Fruit fly (Drosophila melanogaster): Measurements from ENCODE around the gene mtd.
A peak's percentile ranks its signal among the peaks of the same experiment; 100 is the strongest.

mtd gene

dm6 chr3R:5232197-5232607, 118.0 kb downstream of the mtd start, which contains the start of the genes Kat60 and Mms19 (continued):
- TF ChIP-seq Oli (tag; optimal IDR thresholded peaks at IDR 0.05) (no peak), D19B (GFP tag; optimal IDR thresholded peaks at IDR 0.05) (peak; percentile 38), CG16813 (GFP tag; IDR thresholded peaks at IDR 0.05; ENCODE audit: partially characterized antibody) (peak; percentile 97), Hmx (GFP tag; optimal IDR thresholded peaks at IDR 0.05) (no peak), dpn (GFP tag; optimal IDR thresholded peaks at IDR 0.05) (peak; percentile 76), CG6254 (GFP tag; optimal IDR thresholded peaks at IDR 0.05) (peak; percentile 83), pzg (GFP tag; optimal IDR thresholded peaks at IDR 0.05) (peak; percentile 88), CG2120 (GFP tag; optimal IDR thresholded peaks at IDR 0.05) (peak; percentile 88), E2f2 (GFP tag; IDR thresholded peaks at IDR 0.05) (0 out of 2 replicates have a peak, but pooled peaks have one; percentile 36), CG2712 (tag; optimal IDR thresholded peaks at IDR 0.05) (peak; percentile 74), CG7963 (GFP tag; IDR thresholded peaks at IDR 0.05; ENCODE audit: partially characterized antibody) (peak; percentile 92), Tbp (GFP tag; optimal IDR thresholded peaks at IDR 0.05) (peak; percentile 14), dysf (GFP tag; IDR thresholded peaks at IDR 0.05) (peak; percentile 69; the same call in 2 of the 3 replicates), danr (GFP tag; IDR thresholded peaks at IDR 0.05) (peak; percentile 55; the same call in 1 of the 2 replicates), CG8281 (tag; optimal IDR thresholded peaks at IDR 0.05) (no peak), da (GFP tag; optimal IDR thresholded peaks at IDR 0.05) (peak; percentile 31), stc (GFP tag; IDR thresholded peaks at IDR 0.05) (no peak), HLHmδ (GFP tag; optimal IDR thresholded peaks at IDR 0.05) (no peak), rib (GFP tag; IDR thresholded peaks at IDR 0.05) (no peak), CG3995 (GFP tag; optimal IDR thresholded peaks at IDR 0.05) (peak; percentile 60), CG10431 (GFP tag; optimal IDR thresholded peaks at IDR 0.05) (no peak), en (GFP tag; optimal IDR thresholded peaks at IDR 0.05) (peak; percentile 43), Med (GFP tag) (peak; percentile 92), Dip3 (GFP tag; optimal IDR thresholded peaks at IDR 0.05) (peak; percentile 64), Dref (GFP tag; IDR thresholded peaks at IDR 0.05) (peak; percentile 92), Elba2 (GFP tag; optimal IDR thresholded peaks at IDR 0.05) (peak; percentile 60), NC2β (GFP tag; optimal IDR thresholded peaks at IDR 0.05) (no peak), Oaz (GFP tag; IDR thresholded peaks at IDR 0.05) (no peak), Fer1 (GFP tag; optimal IDR thresholded peaks at IDR 0.05) (peak; percentile 49), btn (GFP tag; optimal IDR thresholded peaks at IDR 0.05) (no peak), CG3838 (GFP tag; optimal IDR thresholded peaks at IDR 0.05) (peak; percentile 78), gro (GFP tag; optimal IDR thresholded peaks at IDR 0.05) (peak; percentile 29), CG1024 (GFP tag; IDR thresholded peaks at IDR 0.05) (0 out of 2 replicates have a peak, but pooled peaks have one; percentile 3), Chrac-16 (GFP tag; optimal IDR thresholded peaks at IDR 0.05) (peak; percentile 72), Blimp-1 (GFP tag; optimal IDR thresholded peaks at IDR 0.05) (no peak), Ravus (GFP tag; IDR thresholded peaks at IDR 0.05) (peak; percentile 8; the same call in 1 of the 2 replicates), CG11247 (GFP tag; IDR thresholded peaks at IDR 0.05) (peak; percentile 72), ato (GFP tag; IDR thresholded peaks at IDR 0.05; ENCODE audit: partially characterized antibody) (peak; percentile 74), CHES-1-like (GFP tag; optimal IDR thresholded peaks at IDR 0.05) (peak; percentile 64), CG12391 (tag; optimal IDR thresholded peaks at IDR 0.05) (peak; percentile 80), CG12744 (GFP tag; optimal IDR thresholded peaks at IDR 0.05) (peak; percentile 6), shn (GFP tag; optimal IDR thresholded peaks at IDR 0.05) (peak; percentile 65), Lim3 (GFP tag; IDR thresholded peaks at IDR 0.05) (no peak), CG6791 (GFP tag; IDR thresholded peaks at IDR 0.05; ENCODE audit: partially characterized antibody) (peak; percentile 94), Abd-B (GFP tag; optimal IDR thresholded peaks at IDR 0.05) (peak; percentile 71), sisA (GFP tag; IDR thresholded peaks at IDR 0.05) (peak; percentile 73), CG34224 (GFP tag; IDR thresholded peaks at IDR 0.05; ENCODE audit: partially characterized antibody) (peak; percentile 88)

All from whole organism, embryonic.